Worm (Caenorhabditis elegans) whole organism, L1 larva: ENCODE results near the gene pat-3.

Experiments used
- C04F5.9 ChIP-seq: sonication (generic microtip); optimal IDR thresholded peaks from 2 replicates; lab custom pipeline; 2016; ENCODE audit warnings: missing genetic modification characterization, missing compliant biosample characterization
- C16A3.4 ChIP-seq: fragments of 150-350 bp; optimal IDR thresholded peaks from 2 replicates; lab custom pipeline; 2014; ENCODE audit warnings: missing biosample characterization, missing genetic modification characterization
- aly-2 ChIP-seq: fragments of 150-350 bp; optimal IDR thresholded peaks from 2 replicates; lab custom pipeline; 2014; ENCODE audit warnings: missing biosample characterization, missing genetic modification characterization
- ama-1 ChIP-seq: fragments of 150-350 bp; optimal IDR thresholded peaks from 2 replicates; lab custom pipeline; 2014
- blmp-1 ChIP-seq: fragments of 150-350 bp; optimal IDR thresholded peaks from 2 replicates; lab custom pipeline; 2014; ENCODE audit warnings: missing biosample characterization, missing genetic modification characterization
- ceh-63 ChIP-seq: fragments of 200-800 bp; sonication (Bioruptor generic); optimal IDR thresholded peaks from 2 replicates; lab custom pipeline; 2018; ENCODE audit warnings: mild to moderate bottlenecking, missing genetic modification characterization, missing compliant biosample characterization
- ceh-82 ChIP-seq, 3 experiments: fragments of 150-350 bp in 1 of 3; sonication (generic microtip) in 2 of 3; optimal IDR thresholded peaks; 2 replicates each; lab custom pipeline; 2014 to 2017; ENCODE audit warnings: missing biosample characterization in 3 of 3, missing genetic modification characterization in 3 of 3
- ceh-88 ChIP-seq: fragments of 200-800 bp; sonication (Bioruptor generic); IDR thresholded peaks from 2 replicates; pipeline ENCODE4 v1.3.6; 2022; ENCODE audit warnings: missing genetic modification characterization, missing compliant biosample characterization
- dpl-1 ChIP-seq, 3 experiments: fragments of 150-350 bp in 2 of 3; sonication (generic microtip) in 1 of 3; optimal IDR thresholded peaks; 2 replicates each; lab custom pipeline; 2014 to 2017; ENCODE audit warnings: missing biosample characterization in 3 of 3, missing genetic modification characterization in 3 of 3, missing genetic modification reagents in 3 of 3
- dsc-1 ChIP-seq: sonication (generic microtip); optimal IDR thresholded peaks from 2 replicates; lab custom pipeline; 2016; ENCODE audit warnings: mild to moderate bottlenecking, missing genetic modification characterization, missing compliant biosample characterization
- efl-1 ChIP-seq, 4 experiments: fragments of 150-350 bp; optimal IDR thresholded peaks in 3 of 4; peaks in 1 of 4; 1 replicate in 1 of 4; 2 replicates in 3 of 4; lab custom pipeline; 2014; ENCODE audit warnings: missing biosample characterization in 2 of 4, missing genetic modification characterization in 2 of 4, missing genetic modification reagents in 2 of 4
- efl-3 ChIP-seq: fragments of 200-800 bp; sonication (Bioruptor generic); optimal IDR thresholded peaks from 2 replicates; lab custom pipeline; 2018; ENCODE audit warnings: mild to moderate bottlenecking, missing genetic modification characterization, missing compliant biosample characterization
- egl-13 ChIP-seq: sonication (generic microtip); optimal IDR thresholded peaks from 2 replicates; lab custom pipeline; 2016; ENCODE audit warnings: missing genotype, missing genetic modification reagents, missing genetic modification characterization, missing compliant biosample characterization
- fkh-10 ChIP-seq: sonication (generic microtip); optimal IDR thresholded peaks from 2 replicates; lab custom pipeline; 2017; ENCODE audit warnings: missing biosample characterization, missing genetic modification reagents, missing genetic modification characterization
- fkh-8 ChIP-seq: sonication (generic microtip); optimal IDR thresholded peaks from 2 replicates; lab custom pipeline; 2016; ENCODE audit warnings: mild to moderate bottlenecking, missing genetic modification characterization, missing compliant biosample characterization
- hlh-4 ChIP-seq: sonication (generic microtip); optimal IDR thresholded peaks from 2 replicates; lab custom pipeline; 2016; ENCODE audit warnings: mild to moderate bottlenecking, missing genetic modification characterization, missing compliant biosample characterization
- irx-1 ChIP-seq: sonication (generic microtip); optimal IDR thresholded peaks from 2 replicates; lab custom pipeline; 2016; ENCODE audit warnings: missing genetic modification characterization, missing compliant biosample characterization
- isw-1 ChIP-seq: fragments of 200-800 bp; sonication (Bioruptor generic); IDR thresholded peaks from 2 replicates; pipeline ENCODE4 v1.3.6; 2022; ENCODE audit warnings: missing genetic modification characterization, missing compliant biosample characterization
- jun-1 ChIP-seq: fragments of 150-350 bp; optimal IDR thresholded peaks from 2 replicates; lab custom pipeline; 2014; ENCODE audit warnings: missing biosample characterization, missing genetic modification reagents, missing genetic modification characterization
- lin-13 ChIP-seq: fragments of 150-350 bp; optimal IDR thresholded peaks from 2 replicates; lab custom pipeline; 2014; ENCODE audit warnings: missing biosample characterization, missing genetic modification reagents, missing genetic modification characterization
- lin-35 ChIP-seq, 2 experiments: fragments of 150-350 bp; optimal IDR thresholded peaks; 2 replicates each; lab custom pipeline; 2014; ENCODE audit warnings: missing biosample characterization in 2 of 2, missing genetic modification characterization in 2 of 2, missing genetic modification reagents in 2 of 2
- lsy-2 ChIP-seq, 2 experiments: fragments of 150-350 bp; optimal IDR thresholded peaks; 2 replicates each; lab custom pipeline; 2014; ENCODE audit warnings: missing biosample characterization in 2 of 2, missing genetic modification characterization in 2 of 2
- mab-9 ChIP-seq: fragments of 200-800 bp; sonication (Bioruptor generic); IDR thresholded peaks from 2 replicates; pipeline ENCODE4 v1.3.6; 2022; ENCODE audit warnings: missing genetic modification reagents, missing genetic modification characterization, missing compliant biosample characterization
- mdl-1 ChIP-seq, 2 experiments: fragments of 150-350 bp; optimal IDR thresholded peaks; 2 replicates each; lab custom pipeline; 2014 to 2017; ENCODE audit warnings: missing biosample characterization in 2 of 2, missing genetic modification characterization in 2 of 2, inconsistent platforms in 1 of 2
- mep-1 ChIP-seq: fragments of 150-350 bp; optimal IDR thresholded peaks from 2 replicates; lab custom pipeline; 2014; ENCODE audit warnings: missing biosample characterization, missing genetic modification characterization
- nhr-19 ChIP-seq: fragments of 200-800 bp; sonication (Bioruptor generic); conservative IDR thresholded peaks from 2 replicates; pipeline ENCODE4 v1.3.6; 2022; ENCODE audit warnings: missing genetic modification characterization, missing compliant biosample characterization
- nhr-28 ChIP-seq: fragments of 150-350 bp; optimal IDR thresholded peaks from 2 replicates; lab custom pipeline; 2014; ENCODE audit warnings: missing biosample characterization, missing genetic modification characterization
- nhr-47 ChIP-seq: sonication (generic microtip); optimal IDR thresholded peaks from 2 replicates; lab custom pipeline; 2016; ENCODE audit warnings: mild to moderate bottlenecking, missing genetic modification characterization, moderate library complexity, missing compliant biosample characterization
- nhr-71 ChIP-seq: sonication (generic microtip); optimal IDR thresholded peaks from 2 replicates; lab custom pipeline; 2016; ENCODE audit warnings: mild to moderate bottlenecking, missing genetic modification characterization, moderate library complexity, missing compliant biosample characterization
- nhr-76 ChIP-seq: sonication (generic microtip); optimal IDR thresholded peaks from 2 replicates; lab custom pipeline; 2017; ENCODE audit warnings: missing biosample characterization, missing genetic modification characterization
- nhr-85 ChIP-seq: sonication (generic microtip); peaks from one replicate; lab custom pipeline; 2016; ENCODE audit warnings: missing genetic modification characterization, inconsistent platforms, missing compliant biosample characterization
- pag-3 ChIP-seq: sonication (generic microtip); optimal IDR thresholded peaks from 2 replicates; lab custom pipeline; 2017; ENCODE audit warnings: missing genetic modification characterization, mild to moderate bottlenecking, missing compliant biosample characterization, antibody characterized with exemption, borderline replicate concordance; ENCODE audit not compliant: insufficient read depth
- pax-3 ChIP-seq: fragments of 200-800 bp; sonication (Bioruptor generic); optimal IDR thresholded peaks from 2 replicates; lab custom pipeline; 2018; ENCODE audit warnings: mild to moderate bottlenecking, missing genetic modification characterization, moderate library complexity, missing compliant biosample characterization
- rnt-1 ChIP-seq: sonication (generic microtip); optimal IDR thresholded peaks from 2 replicates; lab custom pipeline; 2016; ENCODE audit warnings: mild to moderate bottlenecking, missing genetic modification characterization, moderate library complexity, missing compliant biosample characterization
- skn-1 ChIP-seq: fragments of 150-350 bp; optimal IDR thresholded peaks from 2 replicates; lab custom pipeline; 2014; ENCODE audit warnings: missing biosample characterization, missing genetic modification characterization
- snpc-4 ChIP-seq: fragments of 150-350 bp; optimal IDR thresholded peaks from 2 replicates; lab custom pipeline; 2014; ENCODE audit warnings: missing biosample characterization, missing genetic modification characterization
- sox-4 ChIP-seq: sonication (generic microtip); optimal IDR thresholded peaks from 2 replicates; lab custom pipeline; 2016; ENCODE audit warnings: missing genetic modification characterization, missing compliant biosample characterization
- sptf-1 ChIP-seq: fragments of 150-350 bp; optimal IDR thresholded peaks from 2 replicates; lab custom pipeline; 2014; ENCODE audit warnings: missing biosample characterization, missing genetic modification characterization
- sup-37 ChIP-seq: fragments of 200-800 bp; sonication (Bioruptor generic); optimal IDR thresholded peaks from 2 replicates; lab custom pipeline; 2018; ENCODE audit warnings: mild to moderate bottlenecking, missing genetic modification characterization, missing compliant biosample characterization
- swsn-7 ChIP-seq: sonication (generic microtip); optimal IDR thresholded peaks from 2 replicates; lab custom pipeline; 2016; ENCODE audit warnings: missing genetic modification characterization, missing compliant biosample characterization
- unc-86 ChIP-seq: sonication (generic microtip); optimal IDR thresholded peaks from 2 replicates; lab custom pipeline; 2016; ENCODE audit warnings: missing genetic modification characterization, missing compliant biosample characterization
- vab-15 ChIP-seq: sonication (generic microtip); optimal IDR thresholded peaks from 2 replicates; lab custom pipeline; 2017; ENCODE audit warnings: missing genotype, mild to moderate bottlenecking, missing genetic modification characterization, missing compliant biosample characterization
- xbp-1 ChIP-seq: sonication (generic microtip); optimal IDR thresholded peaks from 2 replicates; lab custom pipeline; 2016; ENCODE audit warnings: missing genetic modification characterization, missing compliant biosample characterization
- ztf-4 ChIP-seq: fragments of 150-350 bp; optimal IDR thresholded peaks from 2 replicates; lab custom pipeline; 2014; ENCODE audit warnings: missing biosample characterization, missing genetic modification characterization

The pat-3 gene

ce11 chrIII:3955674-3956073 is 41.7 kb upstream of the pat-3 start (continued):
- TF ChIP-seq efl-3 (GFP tag; lab: Kevin White, UChicago), result no peak
- TF ChIP-seq jun-1, result no peak
- TF ChIP-seq ceh-63 (GFP tag; lab: Kevin White, UChicago), result no peak
- no peak for TF ChIP-seq mab-9 (GFP tag; lab: Robert Waterston, UW)
- no peak for TF ChIP-seq vab-15 (tag; lab: Kevin White, UChicago)
- TF ChIP-seq hlh-4, result no peak
- TF ChIP-seq efl-1 (optimal IDR thresholded peaks at IDR 0.05; lab: Kevin White, UChicago), result peak; percentile 12 to 13
- peak in 1 of 2 experiments; percentile 33 for TF ChIP-seq efl-1 (GFP tag; optimal IDR thresholded peaks at IDR 0.05 in 1 of 2; lab: Kevin White, UChicago)
- peak; percentile 0 for TF ChIP-seq C16A3.4 (tag; lab: Kevin White, UChicago)
- peak in 1 of 3 experiments; percentile 15 for TF ChIP-seq ceh-82 (tag; optimal IDR thresholded peaks at IDR 0.05; lab: Kevin White, UChicago)
- peak; percentile 75 for TF ChIP-seq nhr-85 (tag; lab: Kevin White, UChicago)
- no peak for TF ChIP-seq irx-1 (tag; lab: Kevin White, UChicago)
- TF ChIP-seq mep-1 (tag; lab: Kevin White, UChicago), result peak; percentile 29
- no peak for TF ChIP-seq pag-3
- TF ChIP-seq snpc-4 (tag; lab: Kevin White, UChicago), result no peak
- peak; percentile 66 for TF ChIP-seq ztf-4 (tag; lab: Kevin White, UChicago)
- TF ChIP-seq lin-35 (GFP tag; optimal IDR thresholded peaks at IDR 0.05; lab: Kevin White, UChicago), result peak; percentile 13 to 16
- no peak for TF ChIP-seq nhr-28 (tag; lab: Kevin White, UChicago)
- peak in 1 of 3 experiments; percentile 15 for TF ChIP-seq dpl-1 (GFP tag; optimal IDR thresholded peaks at IDR 0.05; lab: Kevin White, UChicago)
- TF ChIP-seq aly-2 (tag; lab: Kevin White, UChicago), result no peak
- no peak for TF ChIP-seq C04F5.9 (tag; lab: Kevin White, UChicago)
- no peak for TF ChIP-seq fkh-10
- peak; percentile 21 for TF ChIP-seq rnt-1
- peak; percentile 27 for TF ChIP-seq swsn-7
- peak; percentile 8 for TF ChIP-seq skn-1 (tag; lab: Kevin White, UChicago)
- peak; percentile 16 to 24 for TF ChIP-seq lsy-2 (tag; optimal IDR thresholded peaks at IDR 0.05; lab: Kevin White, UChicago)
- no peak for TF ChIP-seq nhr-19 (GFP tag; lab: Robert Waterston, UW)

ce11 chrIII:3954828-3955227 is 40.9 kb upstream of the pat-3 start:
- no peak for TF ChIP-seq ceh-88 (GFP tag; lab: Robert Waterston, UW)
- peak; percentile 80 for TF ChIP-seq fkh-8
- TF ChIP-seq unc-86 (tag; lab: Kevin White, UChicago), result peak; percentile 30
- peak; percentile 48 for TF ChIP-seq nhr-47 (tag; lab: Kevin White, UChicago)
- no peak for TF ChIP-seq mdl-1 (tag; optimal IDR thresholded peaks at IDR 0.05; lab: Kevin White, UChicago)
- TF ChIP-seq sox-4, result peak; percentile 79
- peak; percentile 91 for TF ChIP-seq dsc-1
- no peak for TF ChIP-seq xbp-1 (tag; lab: Kevin White, UChicago)
- TF ChIP-seq jun-1, result no peak
- TF ChIP-seq egl-13 (tag; lab: Kevin White, UChicago), result no peak
- TF ChIP-seq sup-37 (GFP tag; lab: Kevin White, UChicago), result no peak
- TF ChIP-seq lin-13 (GFP tag; lab: Kevin White, UChicago), result no peak
- no peak for TF ChIP-seq nhr-76 (tag; lab: Kevin White, UChicago)
- TF ChIP-seq isw-1 (GFP tag; lab: Robert Waterston, UW), result no peak
- no peak for TF ChIP-seq blmp-1 (tag; lab: Kevin White, UChicago)
- peak; percentile 44 for TF ChIP-seq pax-3 (tag; lab: Kevin White, UChicago)
- peak; percentile 10 for TF ChIP-seq nhr-71 (tag; lab: Kevin White, UChicago)
- TF ChIP-seq C04F5.9 (tag; lab: Kevin White, UChicago), result no peak
- TF ChIP-seq nhr-28 (tag; lab: Kevin White, UChicago), result no peak
- TF ChIP-seq sptf-1 (tag; lab: Kevin White, UChicago), result no peak
- TF ChIP-seq ama-1 (lab: Kevin White, UChicago), result no peak
